Fruit fly (Drosophila melanogaster) whole organism, adult: ENCODE measurements around the gene CG6454.

Source experiments
- CG11617 ChIP-seq: fragments of 200-800 bp; sonication (Bioruptor generic); optimal IDR thresholded peaks from 2 replicates; lab custom pipeline; 2017; ENCODE audit warnings: mild to moderate bottlenecking, missing biosample characterization, missing genetic modification reagents, missing genetic modification characterization
- CG12768 ChIP-seq: fragments of 200-800 bp; sonication (Bioruptor generic); optimal IDR thresholded peaks from 2 replicates; lab custom pipeline; 2017; ENCODE audit warnings: missing biosample characterization, missing genetic modification characterization, mild to moderate bottlenecking, moderate library complexity, missing genetic modification reagents
- CG14711 ChIP-seq: fragments of 200-800 bp; sonication (Bioruptor generic); optimal IDR thresholded peaks from 2 replicates; lab custom pipeline; 2018; ENCODE audit warnings: missing biosample characterization, mild to moderate bottlenecking, missing genetic modification characterization, moderate library complexity
- CG1620 ChIP-seq: fragments of 200-800 bp; sonication (Bioruptor generic); optimal IDR thresholded peaks from 2 replicates; lab custom pipeline; 2016; ENCODE audit warnings: missing biosample characterization, missing genetic modification characterization
- CG33017 ChIP-seq: fragments of 200-800 bp; sonication (Bioruptor generic); optimal IDR thresholded peaks from 2 replicates; lab custom pipeline; 2018; ENCODE audit warnings: missing biosample characterization, mild to moderate bottlenecking, missing genetic modification characterization, moderate library complexity
- CG5204 ChIP-seq: fragments of 200-800 bp; sonication (Bioruptor generic); optimal IDR thresholded peaks from 2 replicates; lab custom pipeline; 2016; ENCODE audit warnings: missing biosample characterization, missing genetic modification characterization
- CG7045 ChIP-seq: fragments of 200-800 bp; sonication (Bioruptor generic); optimal IDR thresholded peaks from 2 replicates; lab custom pipeline; 2017; ENCODE audit warnings: missing biosample characterization, mild to moderate bottlenecking, missing genetic modification characterization
- CG7101 ChIP-seq: fragments of 200-800 bp; sonication (Bioruptor generic); optimal IDR thresholded peaks from 2 replicates; lab custom pipeline; 2018; ENCODE audit warnings: missing biosample characterization, mild to moderate bottlenecking, missing genetic modification characterization, moderate library complexity
- Clk ChIP-seq: fragments of 200-800 bp; sonication (Bioruptor generic); optimal IDR thresholded peaks from 2 replicates; lab custom pipeline; 2017; ENCODE audit warnings: missing biosample characterization, missing genetic modification characterization
- Crg-1 ChIP-seq: fragments of 200-800 bp; sonication (Bioruptor generic); optimal IDR thresholded peaks from 2 replicates; lab custom pipeline; 2016; ENCODE audit warnings: missing biosample characterization, missing genetic modification characterization
- Hr96 ChIP-seq: fragments of 200-800 bp; sonication (Bioruptor generic); optimal IDR thresholded peaks from 2 replicates; lab custom pipeline; 2016; ENCODE audit warnings: missing biosample characterization, missing genetic modification characterization
- Mnt ChIP-seq: fragments of 200-800 bp; sonication (Bioruptor generic); optimal IDR thresholded peaks from 2 replicates; lab custom pipeline; 2016; ENCODE audit warnings: missing biosample characterization, mild to moderate bottlenecking, missing genetic modification characterization
- bab1 ChIP-seq: fragments of 200-800 bp; sonication (Bioruptor generic); optimal IDR thresholded peaks from 3 replicates; lab custom pipeline; 2019; ENCODE audit warnings: missing biosample characterization, mild to moderate bottlenecking, missing genetic modification characterization, moderate library complexity
- cic ChIP-seq: fragments of 200-800 bp; sonication (Bioruptor generic); optimal IDR thresholded peaks from 2 replicates; lab custom pipeline; 2017; ENCODE audit warnings: missing biosample characterization, mild to moderate bottlenecking, missing genetic modification characterization, moderate library complexity
- cnc ChIP-seq, 2 experiments: fragments of >200 bp; optimal IDR thresholded peaks; 2 replicates each; lab custom pipeline; 2017
- kay ChIP-seq: fragments of 200-800 bp; sonication (Bioruptor generic); peaks from one replicate; lab custom pipeline; 2016; ENCODE audit warnings: missing biosample characterization, missing genetic modification characterization, borderline replicate concordance
- ovo ChIP-seq: fragments of 200-800 bp; sonication (Bioruptor generic); optimal IDR thresholded peaks from 2 replicates; lab custom pipeline; 2016; ENCODE audit warnings: missing biosample characterization, missing genetic modification characterization
- pad ChIP-seq: fragments of 200-800 bp; sonication (Bioruptor generic); optimal IDR thresholded peaks from 3 replicates; lab custom pipeline; 2017; ENCODE audit warnings: missing biosample characterization, missing genetic modification characterization, mild to moderate bottlenecking, moderate library complexity, missing genetic modification reagents
- tj ChIP-seq: fragments of 200-800 bp; sonication (Bioruptor generic); optimal IDR thresholded peaks from 3 replicates; lab custom pipeline; 2017; ENCODE audit warnings: missing biosample characterization, mild to moderate bottlenecking, missing genetic modification characterization, moderate library complexity
- toe ChIP-seq: fragments of 200-800 bp; sonication (Bioruptor generic); optimal IDR thresholded peaks from 2 replicates; lab custom pipeline; 2016; ENCODE audit warnings: missing biosample characterization, missing genetic modification characterization

The CG6454 gene

dm6 chr3R:24361583-24361982, 12.6 kb downstream of the CG6454 start, which contains the start of the genes CG5762 and CG33339:
TSS of gene CG5762 (minus strand) at chr3R:24361683.
TSS of gene CG33339 (plus strand) at chr3R:24361847.
- TF ChIP-seq tj (GFP tag; lab: Kevin White, UChicago) = no peak
- TF ChIP-seq pad (GFP tag; lab: Kevin White, UChicago) = no peak
- TF ChIP-seq CG1620 (GFP tag; lab: Kevin White, UChicago) = no peak
- no peak for TF ChIP-seq kay (GFP tag; lab: Kevin White, UChicago)
- no peak for TF ChIP-seq CG5204 (GFP tag; lab: Kevin White, UChicago)
- TF ChIP-seq cnc (optimal IDR thresholded peaks at IDR 0.05; lab: Kevin White, UChicago) = no peak
- no peak for TF ChIP-seq CG11617
- no peak for TF ChIP-seq cic (GFP tag; lab: Kevin White, UChicago)
- TF ChIP-seq CG7045 (GFP tag; lab: Kevin White, UChicago) = no peak
- TF ChIP-seq bab1 = no peak
- no peak for TF ChIP-seq CG12768 (GFP tag; lab: Kevin White, UChicago)
- no peak for TF ChIP-seq Crg-1 (GFP tag; lab: Kevin White, UChicago)
- no peak for TF ChIP-seq CG14711 (tag; lab: Kevin White, UChicago)
- TF ChIP-seq Mnt (GFP tag; lab: Kevin White, UChicago) = no peak
- no peak for TF ChIP-seq CG33017 (tag; lab: Kevin White, UChicago)
- no peak for TF ChIP-seq toe (GFP tag; lab: Kevin White, UChicago)

dm6 chr3R:24362838-24363237, 13.9 kb downstream of the CG6454 start, which contains the start of gene CG33340:
TSS of gene CG33340 (plus strand) at chr3R:24363138.
- no peak for TF ChIP-seq Crg-1 (GFP tag; lab: Kevin White, UChicago)
- no peak for TF ChIP-seq Mnt (GFP tag; lab: Kevin White, UChicago)
- no peak for TF ChIP-seq Hr96 (GFP tag; lab: Kevin White, UChicago)

- TF ChIP-seq CG7045 (GFP tag; lab: Kevin White, UChicago) (no peak), pad (GFP tag; lab: Kevin White, UChicago) (no peak), CG11617 (no peak), bab1 (no peak), Mnt (GFP tag; lab: Kevin White, UChicago) (no peak), tj (GFP tag; lab: Kevin White, UChicago) (no peak), ovo (no peak), kay (GFP tag; lab: Kevin White, UChicago) (no peak)
Measured at dm6 chr3R:24364880-24365604, 16.1 kb downstream of the CG6454 start, which contains the start of the genes CG17784 and CG13613. TSS of gene CG17784 (minus strand) at chr3R:24364980. TSS of gene CG13613 (plus strand) at chr3R:24365554.

dm6 chr3R:24367120-24367519, 18.1 kb downstream of the CG6454 start, which contains the start of gene CG42811:
TSS of gene CG42811 (minus strand) at chr3R:24367220.
- no peak for TF ChIP-seq toe (GFP tag; lab: Kevin White, UChicago)
- no peak for TF ChIP-seq CG5204 (GFP tag; lab: Kevin White, UChicago)
- no peak for TF ChIP-seq Mnt (GFP tag; lab: Kevin White, UChicago)
- TF ChIP-seq CG7101 (tag; lab: Kevin White, UChicago) = no peak
- TF ChIP-seq bab1 = no peak
- TF ChIP-seq tj (GFP tag; lab: Kevin White, UChicago) = no peak
- no peak for TF ChIP-seq cnc (optimal IDR thresholded peaks at IDR 0.05; lab: Kevin White, UChicago)
- TF ChIP-seq Hr96 (GFP tag; lab: Kevin White, UChicago) = no peak
- no peak for TF ChIP-seq ovo
- no peak for TF ChIP-seq Crg-1 (GFP tag; lab: Kevin White, UChicago)
- no peak for TF ChIP-seq CG14711 (tag; lab: Kevin White, UChicago)
- no peak for TF ChIP-seq Clk
- TF ChIP-seq CG7045 (GFP tag; lab: Kevin White, UChicago) = no peak
- no peak for TF ChIP-seq CG1620 (GFP tag; lab: Kevin White, UChicago)

- TF ChIP-seq toe (GFP tag; lab: Kevin White, UChicago) (no peak), CG7101 (tag; lab: Kevin White, UChicago) (no peak), Clk (no peak)
Measured at dm6 chr3R:24368064-24368463, 19.1 kb downstream of the CG6454 start, which contains the start of the genes CG42812 and CG33341. TSS of gene CG42812 (minus strand) at chr3R:24368164. TSS of gene CG33341 (plus strand) at chr3R:24368358.

- no peak for TF ChIP-seq cic (GFP tag; lab: Kevin White, UChicago)
- no peak for TF ChIP-seq toe (GFP tag; lab: Kevin White, UChicago)
- no peak for TF ChIP-seq CG14711 (tag; lab: Kevin White, UChicago)
- TF ChIP-seq pad (GFP tag; lab: Kevin White, UChicago) = no peak
- TF ChIP-seq bab1 = no peak
- TF ChIP-seq Hr96 (GFP tag; lab: Kevin White, UChicago) = no peak
Measured at dm6 chr3R:24369268-24369667, 20.3 kb downstream of the CG6454 start, which contains the start of gene CG13614. TSS of gene CG13614 (plus strand) at chr3R:24369568.

- no peak for TF ChIP-seq cic (GFP tag; lab: Kevin White, UChicago)
- no peak for TF ChIP-seq Crg-1 (GFP tag; lab: Kevin White, UChicago)
- TF ChIP-seq CG33017 (tag; lab: Kevin White, UChicago) = no peak
- TF ChIP-seq kay (GFP tag; lab: Kevin White, UChicago) = no peak
- TF ChIP-seq CG14711 (tag; lab: Kevin White, UChicago) = no peak
- TF ChIP-seq pad (GFP tag; lab: Kevin White, UChicago) = no peak
Measured at dm6 chr3R:24372662-24373061, 23.7 kb downstream of the CG6454 start, which contains the start of gene CG17782. TSS of gene CG17782 (minus strand) at chr3R:24372762.
